Fruit fly (Drosophila melanogaster) S2 (cell line): ENCODE data around the gene CG13606.

ENCODE experiments used
- CG8478 ChIP-seq: fragments of >200 bp; optimal IDR thresholded peaks from 2 replicates; lab custom pipeline; 2018
- CTCF ChIP-seq, 2 experiments: fragments of >200 bp; optimal IDR thresholded peaks; 2 replicates each; lab custom pipeline; 2018

Gene CG13606

DNA sequence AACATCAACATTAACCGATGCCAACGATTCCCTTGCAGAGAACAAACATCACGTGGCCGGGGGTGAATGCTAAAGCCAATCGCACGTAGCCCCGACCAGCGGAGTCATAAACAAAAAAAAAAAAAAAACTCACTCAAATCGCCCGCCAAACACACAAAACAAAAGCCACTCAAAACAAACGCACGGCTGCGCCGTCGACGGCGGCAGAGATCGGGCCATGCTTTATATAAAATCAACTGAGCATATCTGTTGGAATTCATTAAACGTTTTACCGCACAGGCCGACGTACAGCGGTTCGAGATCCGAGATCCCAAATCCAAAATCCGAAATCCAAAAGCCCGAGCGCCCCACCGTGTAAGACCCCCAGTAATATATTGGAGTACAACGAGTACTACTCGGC lies at the start of gene CG13606:
Gene CG13606, plus strand, starts transcription at position 250 of the 400 bp plus-strand sequence.
- TF ChIP-seq CTCF (optimal IDR thresholded peaks at IDR 0.05; lab: Kevin White, UChicago) = no peak
- no peak for TF ChIP-seq CG8478

DNA sequence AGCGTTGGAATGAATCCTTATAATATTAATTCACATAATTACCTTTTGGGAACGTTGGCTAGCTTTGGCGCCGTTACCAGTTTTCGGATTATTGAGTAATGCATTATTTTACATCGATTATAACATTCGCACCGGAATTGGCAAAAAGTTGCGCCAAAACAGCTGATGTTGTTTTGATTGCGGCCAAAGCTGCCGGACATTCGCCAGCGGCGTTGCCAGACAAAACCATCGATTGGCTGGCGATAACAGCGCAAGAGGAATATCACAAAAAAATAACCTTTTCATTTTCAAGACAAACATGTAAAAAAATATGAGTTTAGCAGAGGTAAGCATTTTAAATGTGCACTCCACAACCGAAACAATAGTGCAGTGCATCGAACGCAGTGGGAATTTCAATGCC lies 42.3 kb upstream of the CG13606 start, which contains the start of the genes GatB and Tsc1:
Gene GatB, minus strand, starts transcription at position 176 of the 400 bp plus-strand sequence.
Gene Tsc1, plus strand, starts transcription at position 228 of the 400 bp plus-strand sequence.
- TF ChIP-seq CG8478 = no peak
- TF ChIP-seq CTCF (optimal IDR thresholded peaks at IDR 0.05; lab: Kevin White, UChicago) = peak in 1 of 2 experiments; percentile 12

DNA sequence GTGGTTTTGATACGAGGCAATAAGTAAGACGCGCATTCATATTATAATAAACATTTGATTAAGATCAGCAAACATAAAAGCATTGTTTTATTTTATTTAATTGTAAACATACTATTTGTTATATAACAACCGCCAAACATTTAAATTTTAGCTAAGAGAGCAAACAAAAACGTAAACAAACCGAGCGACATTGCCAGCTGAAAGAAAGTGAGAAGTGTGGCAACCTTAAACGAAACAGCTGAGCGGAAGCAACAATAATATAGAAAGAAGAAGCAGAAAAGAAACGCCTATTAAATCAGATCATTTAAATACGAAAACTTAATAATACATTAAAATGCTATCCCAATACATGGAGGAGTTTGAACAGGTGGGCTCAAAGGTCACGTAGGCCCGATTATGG lies 37.8 kb upstream of the CG13606 start, which contains the start of gene Sec10:
Gene Sec10, plus strand, starts transcription at position 252 of the 400 bp plus-strand sequence.
- TF ChIP-seq CTCF (optimal IDR thresholded peaks at IDR 0.05; lab: Kevin White, UChicago) = no peak
- no peak for TF ChIP-seq CG8478

DNA sequence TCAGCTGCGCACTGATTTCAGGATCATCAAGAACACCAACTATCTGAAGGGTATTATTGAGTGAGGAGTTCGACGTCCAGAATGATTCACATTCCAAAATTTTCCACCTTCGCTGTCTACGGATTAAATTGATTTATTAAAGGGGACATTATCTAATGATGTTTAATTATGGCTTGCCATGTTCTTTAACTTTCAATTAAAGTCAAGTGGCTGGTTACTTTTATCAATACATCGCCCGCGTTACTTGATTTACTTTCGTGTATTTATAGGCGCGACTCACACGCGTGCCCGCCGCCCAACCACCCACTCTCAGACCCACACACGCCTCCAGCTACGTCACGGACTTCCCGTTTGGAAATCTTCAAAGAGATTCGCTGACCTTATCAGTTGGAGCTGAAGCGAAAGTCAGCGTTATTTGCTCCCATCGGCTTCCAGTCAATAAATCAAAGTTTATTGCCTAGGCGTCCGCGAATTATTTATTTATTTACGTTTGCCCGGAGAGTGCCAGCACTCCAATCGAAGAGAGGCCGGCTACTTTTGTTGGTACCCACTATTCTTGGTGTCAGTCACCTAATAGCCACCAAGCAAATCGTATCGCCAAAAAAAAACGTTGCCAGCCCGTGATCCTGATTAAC lies 35.0 kb upstream of the CG13606 start, which contains the start of gene Npc2f:
Gene Npc2f, plus strand, starts transcription at position 585 of the 635 bp plus-strand sequence.
- TF ChIP-seq CTCF (optimal IDR thresholded peaks at IDR 0.05; lab: Kevin White, UChicago) (no peak), CG8478 (no peak)

DNA sequence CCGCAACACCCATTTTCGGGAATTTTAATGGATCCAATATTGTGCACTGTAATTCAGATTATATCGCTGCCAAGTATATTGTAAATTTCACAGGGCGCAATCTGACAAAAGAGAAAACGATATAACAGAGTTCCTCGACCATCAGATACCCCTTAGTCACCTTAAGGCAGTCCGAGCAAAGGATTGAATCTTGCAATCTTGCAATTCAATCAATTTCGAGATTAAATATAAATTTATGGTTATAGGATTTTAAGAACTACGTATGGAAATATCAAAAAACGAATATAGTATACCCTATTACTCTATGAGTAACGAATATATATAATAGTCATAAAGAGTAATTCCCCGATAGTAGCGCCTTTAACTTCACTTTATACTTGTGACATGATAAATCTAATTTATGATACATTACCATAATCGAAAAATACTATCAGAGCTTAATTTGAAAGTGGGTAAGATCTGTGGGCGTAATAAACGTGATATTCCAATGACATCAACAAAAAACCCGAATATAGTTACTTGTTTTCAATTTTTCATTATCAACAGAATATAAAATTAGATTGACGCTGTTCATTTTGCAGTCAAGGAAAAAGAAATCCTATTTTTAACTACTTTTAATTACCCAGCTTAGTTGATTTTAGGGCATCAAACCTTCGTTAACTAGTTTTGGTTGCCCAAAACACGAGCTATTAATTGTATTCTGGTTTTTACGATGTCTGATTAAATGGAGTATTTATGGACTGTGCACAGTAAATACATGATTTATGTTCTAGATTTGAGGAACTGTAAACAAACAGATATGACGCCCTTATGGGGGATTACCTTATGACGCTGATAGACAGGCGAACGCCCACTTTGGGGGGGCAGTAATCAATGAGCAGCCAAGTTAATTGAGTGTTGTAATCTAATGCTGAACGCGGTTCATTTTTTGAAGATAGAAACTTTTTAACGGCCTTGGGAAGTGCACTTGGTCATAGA lies 33.7 kb upstream of the CG13606 start:
- no peak for TF ChIP-seq CG8478
- no peak for TF ChIP-seq CTCF (optimal IDR thresholded peaks at IDR 0.05; lab: Kevin White, UChicago)

DNA sequence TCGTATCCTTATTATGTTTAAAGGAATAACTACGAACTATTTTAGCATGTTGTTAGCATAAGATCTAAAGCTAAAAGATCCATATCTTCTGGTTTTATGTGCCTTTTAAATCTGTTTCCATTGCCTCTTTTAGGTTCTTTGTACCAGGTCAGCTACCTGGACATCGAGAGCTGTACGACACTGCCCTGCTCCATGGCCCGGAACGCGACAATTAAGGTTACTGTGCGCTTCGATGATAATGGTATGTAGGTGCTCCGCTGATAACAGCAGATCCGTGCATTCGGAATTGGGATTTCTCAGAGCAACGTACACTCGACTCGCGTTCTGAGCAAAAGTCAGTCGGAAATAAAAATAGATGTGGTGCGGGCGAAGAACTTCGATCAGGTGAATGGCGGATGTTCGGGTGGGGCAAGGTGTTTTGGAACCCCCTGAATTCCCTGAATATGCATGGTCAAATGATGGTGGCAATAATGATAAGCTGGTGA lies 32.7 kb upstream of the CG13606 start:
- TF ChIP-seq CTCF (optimal IDR thresholded peaks at IDR 0.05; lab: Kevin White, UChicago) = no peak
- TF ChIP-seq CG8478 = no peak

DNA sequence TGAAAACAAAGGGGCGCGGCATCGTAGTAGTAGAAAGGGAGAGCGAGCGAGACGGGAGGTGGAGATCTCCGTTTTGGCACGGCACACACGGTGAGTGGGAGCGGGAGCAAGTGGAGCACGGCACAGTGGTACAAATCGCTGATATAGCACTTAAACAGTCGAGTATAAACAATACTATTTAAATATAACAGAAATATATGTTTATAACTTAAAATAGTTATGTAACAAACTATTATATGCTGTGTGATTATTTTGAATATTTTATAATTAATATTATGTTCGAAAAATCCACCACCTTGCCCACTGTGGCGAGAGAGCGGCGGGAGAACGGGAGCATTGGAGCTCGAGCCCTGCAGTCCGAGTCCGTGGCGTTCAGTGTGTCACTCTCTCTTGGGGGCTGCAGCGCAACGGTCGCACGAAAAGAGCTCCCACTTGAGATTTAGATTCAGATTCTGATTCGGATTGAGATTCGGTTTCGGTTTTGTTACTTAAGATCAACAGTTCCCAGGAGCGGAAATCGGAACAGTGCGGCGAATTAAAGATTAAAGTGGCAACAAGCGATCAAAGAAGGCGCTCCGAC lies 31.3 kb upstream of the CG13606 start, which contains the start of gene Kal1:
Gene Kal1, plus strand, starts transcription at position 383 of the 580 bp plus-strand sequence.
- TF ChIP-seq CTCF (optimal IDR thresholded peaks at IDR 0.05; lab: Kevin White, UChicago) (no peak), CG8478 (no peak)

DNA sequence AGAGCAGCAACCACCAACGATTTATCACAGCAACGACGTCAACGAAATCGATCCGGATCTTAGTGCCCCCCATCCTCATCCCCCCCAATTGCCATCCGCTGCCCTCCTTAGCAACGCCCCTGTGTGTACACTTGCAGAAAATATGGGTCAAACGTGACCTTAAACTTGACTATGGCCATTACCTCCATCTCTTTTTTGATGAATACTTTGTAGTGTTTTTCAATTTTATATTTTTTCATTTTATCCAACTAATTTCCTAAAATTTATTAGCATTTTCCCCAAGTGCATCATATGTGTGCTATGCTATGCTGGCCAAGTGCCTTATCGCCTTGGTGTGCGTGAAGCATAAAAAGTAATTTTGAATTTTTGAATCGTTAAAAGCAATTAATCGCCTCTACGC lies 29.5 kb upstream of the CG13606 start:
- TF ChIP-seq CTCF (optimal IDR thresholded peaks at IDR 0.05; lab: Kevin White, UChicago) (no peak), CG8478 (no peak)

DNA sequence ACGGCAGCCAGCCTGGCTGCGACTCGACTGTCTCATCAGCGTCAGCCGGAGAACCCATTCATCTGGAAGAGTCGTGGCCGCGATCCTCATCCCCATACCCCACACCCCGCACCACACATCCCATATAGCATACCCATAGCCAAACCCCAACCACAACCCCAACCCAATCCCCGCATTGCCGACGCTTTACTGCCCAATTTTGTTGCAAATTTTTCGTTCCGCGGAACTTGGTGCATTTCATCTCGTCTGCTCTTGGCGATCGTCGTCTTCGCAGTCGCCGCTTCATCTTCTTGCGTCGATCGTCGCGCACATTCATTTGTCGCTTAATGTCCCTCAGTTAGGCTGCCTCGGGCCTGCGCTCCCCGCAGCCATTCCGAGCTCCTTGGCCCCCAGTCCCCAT lies 29.1 kb upstream of the CG13606 start:
- TF ChIP-seq CG8478 (no peak), CTCF (optimal IDR thresholded peaks at IDR 0.05; lab: Kevin White, UChicago) (no peak)

DNA sequence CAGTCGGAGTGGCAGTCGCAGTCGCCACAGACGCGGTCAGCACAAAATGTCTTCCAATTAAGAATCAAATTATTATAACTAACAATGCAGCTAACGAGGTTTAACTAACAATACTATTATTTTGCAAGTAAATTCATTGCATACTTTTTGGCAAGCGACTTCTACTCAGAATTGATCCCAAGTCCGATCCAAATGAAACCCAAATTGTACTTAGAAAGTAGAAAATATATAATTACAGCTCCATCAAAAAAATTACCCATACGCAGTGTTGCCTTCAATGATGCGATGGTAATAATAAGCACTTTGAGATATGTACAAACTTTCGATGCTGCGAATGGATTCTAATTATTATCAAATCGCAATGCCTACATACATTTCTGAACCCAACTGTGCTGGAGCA lies 28.6 kb upstream of the CG13606 start:
- TF ChIP-seq CG8478 = no peak
- TF ChIP-seq CTCF (optimal IDR thresholded peaks at IDR 0.05; lab: Kevin White, UChicago) = no peak

DNA sequence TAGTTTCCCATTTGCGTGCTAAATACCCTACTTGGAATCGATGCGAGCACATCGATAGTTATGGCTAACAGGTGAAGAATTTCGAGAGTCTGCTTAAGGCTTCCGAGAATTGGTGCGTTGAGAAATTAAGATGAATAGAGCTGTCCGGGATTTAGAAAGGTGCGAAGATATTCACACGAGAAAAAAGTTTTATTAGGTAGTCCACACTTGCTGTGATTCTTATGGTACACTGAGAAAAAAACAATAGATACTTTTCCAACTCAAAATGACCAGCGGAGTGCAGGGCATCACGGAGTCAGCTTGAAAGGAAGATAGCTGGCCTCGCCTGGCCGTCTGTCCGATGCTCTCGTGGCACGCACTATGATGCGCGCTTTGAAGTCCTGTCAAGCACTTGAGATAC lies 27.9 kb upstream of the CG13606 start:
- TF ChIP-seq CG8478 (no peak), CTCF (optimal IDR thresholded peaks at IDR 0.05; lab: Kevin White, UChicago) (no peak)

DNA sequence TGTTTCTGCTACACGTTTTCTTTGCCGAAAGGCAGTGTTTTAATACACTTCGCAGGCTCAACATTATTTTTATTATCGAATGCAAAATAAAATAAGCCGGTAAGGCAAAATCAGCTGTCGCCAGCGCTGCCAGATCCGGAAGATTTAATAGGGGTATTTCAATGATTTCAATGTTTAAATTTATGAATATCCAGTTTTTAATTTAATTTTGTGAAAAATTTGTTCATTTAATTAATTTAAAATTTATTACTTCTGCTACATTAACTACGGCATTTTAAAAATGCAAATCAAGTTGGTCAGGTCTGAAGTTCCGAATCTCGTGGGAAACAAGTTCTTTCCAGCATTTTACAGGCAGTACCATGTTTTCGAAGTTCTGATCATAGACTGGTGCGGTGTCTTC lies 23.6 kb upstream of the CG13606 start, which contains the start of gene Slimp:
Gene Slimp, minus strand, starts transcription at position 130 of the 400 bp plus-strand sequence.
- TF ChIP-seq CG8478 (no peak), CTCF (optimal IDR thresholded peaks at IDR 0.05; lab: Kevin White, UChicago) (no peak)

DNA sequence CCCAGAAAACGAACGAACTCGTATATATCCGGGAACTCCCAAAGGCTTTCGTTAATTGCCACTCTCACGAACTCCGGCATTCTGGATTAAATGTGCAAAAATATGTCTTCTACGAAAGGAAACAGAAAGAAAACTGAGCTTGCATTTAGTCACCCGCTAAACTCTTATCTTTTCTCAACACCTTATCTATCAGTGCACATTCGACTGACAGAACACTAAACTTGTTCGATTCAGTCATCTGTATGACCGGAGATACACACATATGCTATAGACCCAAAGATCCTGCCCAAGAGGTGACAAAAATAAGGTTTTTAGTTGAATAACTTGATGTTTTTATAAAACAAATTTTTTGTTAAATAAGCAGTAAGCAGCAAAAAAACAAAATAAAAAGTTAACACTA lies 22.3 kb upstream of the CG13606 start, which contains the start of gene p38c:
Gene p38c, minus strand, starts transcription at position 101 of the 400 bp plus-strand sequence.
- TF ChIP-seq CG8478 = no peak
- TF ChIP-seq CTCF (optimal IDR thresholded peaks at IDR 0.05; lab: Kevin White, UChicago) = no peak

DNA sequence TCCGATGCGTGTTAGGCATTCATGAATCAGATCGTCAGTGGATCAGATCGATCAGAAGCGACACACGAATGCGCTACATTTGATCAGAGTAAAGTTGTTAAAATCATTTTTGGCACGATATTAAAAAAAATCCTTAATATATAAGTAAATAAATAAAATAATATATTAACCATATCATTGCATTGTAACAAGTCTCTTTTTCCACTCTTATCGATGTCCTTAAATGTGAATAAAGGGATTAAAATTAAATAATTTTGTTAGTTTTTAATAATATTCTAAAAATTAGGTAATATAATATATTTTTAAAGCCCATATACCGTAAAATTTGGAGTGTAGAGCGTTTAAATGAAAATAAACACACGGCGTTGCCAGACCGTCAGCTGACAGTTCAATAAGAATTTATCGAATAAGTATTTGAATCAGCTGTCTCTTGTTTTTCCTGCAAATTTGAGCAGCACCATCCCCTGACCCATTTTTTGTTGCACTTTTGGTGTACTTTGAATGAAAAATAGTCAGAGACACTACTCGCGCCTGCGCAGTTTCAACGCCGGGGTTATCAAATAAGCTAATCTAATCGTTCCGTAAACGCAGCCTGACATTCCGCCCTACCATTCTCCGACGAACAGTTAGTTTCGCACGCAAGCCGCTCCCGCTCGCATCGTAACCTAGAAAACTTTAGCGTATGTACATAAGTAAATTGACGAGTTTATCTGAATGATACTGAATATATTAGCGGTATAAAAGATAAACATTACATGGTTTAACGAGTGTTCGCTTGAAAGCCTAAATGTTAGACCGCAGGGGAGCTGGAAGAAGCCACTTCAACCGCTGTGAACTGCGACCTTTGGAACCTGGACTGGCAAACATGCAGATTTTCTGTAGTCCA lies 20.3 kb upstream of the CG13606 start, which contains the start of the genes p38a and CG6178:
Gene p38a, minus strand, starts transcription at position 398 of the 886 bp plus-strand sequence.
Gene CG6178, plus strand, starts transcription at position 424 of the 886 bp plus-strand sequence.
- TF ChIP-seq CG8478 (no peak), CTCF (optimal IDR thresholded peaks at IDR 0.05; lab: Kevin White, UChicago) (no peak)
